Fruit fly (Drosophila melanogaster): ENCODE measurements around the gene CG9356.

Gene CG9356

dm6 chr3R:9401127-9401603 is 2.9 kb downstream of the CG9356 start, which contains the start of the genes RpL34b and CG8132 (continued):
- TF ChIP-seq dpn (GFP tag; optimal IDR thresholded peaks at IDR 0.05) (peak; percentile 95 to 98), Lhr (GFP tag; optimal IDR thresholded peaks at IDR 0.05) (peak; percentile 97), Ssrp (tag; optimal IDR thresholded peaks at IDR 0.05) (peak; percentile 93), CG34224 (GFP tag; IDR thresholded peaks at IDR 0.05; ENCODE audit: partially characterized antibody) (no peak), sob (GFP tag; IDR thresholded peaks at IDR 0.05) (peak; percentile 97), wdn (GFP tag; IDR thresholded peaks at IDR 0.05) (peak; percentile 96), CG15269 (tag; optimal IDR thresholded peaks at IDR 0.05) (peak; percentile 95), ash1 (GFP tag; optimal IDR thresholded peaks at IDR 0.05) (peak; percentile 97), CG16815 (GFP tag; optimal IDR thresholded peaks at IDR 0.05) (peak; percentile 95), da (GFP tag; optimal IDR thresholded peaks at IDR 0.05) (peak; percentile 95), CG8924 (tag; optimal IDR thresholded peaks at IDR 0.05) (peak; percentile 95), ro (GFP tag; IDR thresholded peaks at IDR 0.05) (peak; percentile 93), pros (GFP tag; optimal IDR thresholded peaks at IDR 0.05) (peak; percentile 53), Six4 (GFP tag; optimal IDR thresholded peaks at IDR 0.05) (peak; percentile 86), CG9727 (GFP tag; optimal IDR thresholded peaks at IDR 0.05) (peak; percentile 96), Abd-B (GFP tag; optimal IDR thresholded peaks at IDR 0.05) (peak; percentile 94), en (GFP tag; optimal IDR thresholded peaks at IDR 0.05) (peak; percentile 86), CG12155 (GFP tag; optimal IDR thresholded peaks at IDR 0.05) (peak; percentile 95), CG11723 (GFP tag; optimal IDR thresholded peaks at IDR 0.05) (peak; percentile 91), lmd (GFP tag; IDR thresholded peaks at IDR 0.05) (peak; percentile 95), gsb-n (tag; optimal IDR thresholded peaks at IDR 0.05) (peak; percentile 94), CG17568 (GFP tag; optimal IDR thresholded peaks at IDR 0.05) (no peak), kni (GFP tag; optimal IDR thresholded peaks at IDR 0.05) (peak; percentile 96), CG2712 (tag; optimal IDR thresholded peaks at IDR 0.05) (peak; percentile 97), Fer1 (GFP tag; optimal IDR thresholded peaks at IDR 0.05) (peak; percentile 96), schlank (tag; optimal IDR thresholded peaks at IDR 0.05) (peak; percentile 96), bowl (GFP tag; IDR thresholded peaks at IDR 0.05) (peak; percentile 81), CG31365 (tag; optimal IDR thresholded peaks at IDR 0.05) (peak; percentile 73), usp (GFP tag; optimal IDR thresholded peaks at IDR 0.05) (no peak), tna (GFP tag; IDR thresholded peaks at IDR 0.05; ENCODE audit: partially characterized antibody) (no peak; the same call in 1 of the 2 replicates), CG3995 (GFP tag; optimal IDR thresholded peaks at IDR 0.05) (peak; percentile 80), Meics (GFP tag; optimal IDR thresholded peaks at IDR 0.05) (peak; percentile 96), CG31388 (GFP tag; optimal IDR thresholded peaks at IDR 0.05) (peak; percentile 87), Adf1 (GFP tag; IDR thresholded peaks at IDR 0.05) (peak; percentile 79), salm (tag; optimal IDR thresholded peaks at IDR 0.05) (peak; percentile 91), klu (GFP tag; IDR thresholded peaks at IDR 0.05) (peak; percentile 94), CG12071 (GFP tag; optimal IDR thresholded peaks at IDR 0.05) (peak; percentile 91), HLHmδ (GFP tag; optimal IDR thresholded peaks at IDR 0.05) (peak; percentile 96), al (GFP tag; IDR thresholded peaks at IDR 0.05) (peak; percentile 93), pnt (GFP tag; optimal IDR thresholded peaks at IDR 0.05) (peak; percentile 95), sens-2 (GFP tag; IDR thresholded peaks at IDR 0.05) (peak; percentile 91), Dad (GFP tag; optimal IDR thresholded peaks at IDR 0.05) (peak; percentile 95), Oaz (GFP tag; IDR thresholded peaks at IDR 0.05) (peak; percentile 85), phol (tag; optimal IDR thresholded peaks at IDR 0.05) (peak; percentile 95), Dfd (GFP tag; optimal IDR thresholded peaks at IDR 0.05) (no peak), Dll (GFP tag; IDR thresholded peaks at IDR 0.05; ENCODE audit: partially characterized antibody) (peak; percentile 25; the same call in 1 of the 4 replicates), CG15011 (GFP tag; optimal IDR thresholded peaks at IDR 0.05) (peak; percentile 92), Xrp1 (GFP tag; IDR thresholded peaks at IDR 0.05) (peak; percentile 96), CG31224 (GFP tag; IDR thresholded peaks at IDR 0.05) (peak; percentile 92), prd (optimal IDR thresholded peaks at IDR 0.05) (no peak), prd (GFP tag; IDR thresholded peaks at IDR 0.05) (peak; percentile 97)

Measured in whole organism, embryonic.